Worm (Caenorhabditis elegans) whole organism, late embryonic: Measurements from ENCODE around the gene pcp-3.

Source experiments
- F13H6.1 ChIP-seq: sonication (generic microtip); optimal IDR thresholded peaks from 2 replicates; lab custom pipeline; 2016; ENCODE audit warnings: missing genetic modification characterization, missing compliant biosample characterization
- fax-1 ChIP-seq: sonication (generic microtip); optimal IDR thresholded peaks from 2 replicates; lab custom pipeline; 2016; ENCODE audit warnings: missing genotype, missing genetic modification characterization, missing compliant biosample characterization
- pha-4 ChIP-seq: fragments of 150-350 bp; optimal IDR thresholded peaks from 2 replicates; lab custom pipeline; 2018; ENCODE audit warnings: missing biosample characterization, missing genetic modification reagents, missing genetic modification characterization
- tbx-7 ChIP-seq: sonication (generic microtip); optimal IDR thresholded peaks from 2 replicates; lab custom pipeline; 2016; ENCODE audit warnings: missing genotype, missing genetic modification characterization, missing compliant biosample characterization

DNA sequence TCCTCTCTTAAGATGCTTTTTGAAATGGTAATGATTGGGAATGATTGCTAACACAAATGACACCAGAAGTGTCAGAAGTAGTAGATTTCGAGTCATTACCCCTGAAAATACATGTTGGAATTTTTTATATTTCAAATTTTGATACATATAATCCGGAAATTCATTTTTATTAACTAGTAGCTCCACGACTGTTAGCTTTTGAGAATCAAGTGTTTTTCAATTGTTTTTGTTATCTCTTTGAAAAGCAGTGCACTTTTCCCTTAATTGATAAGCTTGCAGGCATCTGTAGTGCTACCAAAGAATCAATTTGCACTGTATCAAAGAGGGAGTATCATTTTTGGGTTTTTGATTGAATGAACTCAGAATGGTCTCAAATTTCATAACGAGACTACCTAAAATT is 6.2 kb upstream of the pcp-3 start, which contains the start of gene pcp-2:
- TF ChIP-seq F13H6.1 (no peak), tbx-7 (tag; lab: Kevin White, UChicago) (no peak), pha-4 (tag; lab: Kevin White, UChicago) (no peak), fax-1 (tag; lab: Kevin White, UChicago) (no peak)
